Worm (Caenorhabditis elegans) whole organism, midembryonic: ENCODE results near the gene nhr-97.
"Not testable (repeated sequence)": the region's sequence is repeated elsewhere in the genome, so short reads cannot be mapped to it uniquely, and the experiment has no call there.

ENCODE experiments used
- T22C8.4 ChIP-seq: fragments of 200-800 bp; sonication (Bioruptor generic); IDR thresholded peaks from 2 replicates; pipeline ENCODE4 v1.3.6; 2022; ENCODE audit warnings: missing genetic modification characterization, missing compliant biosample characterization
- cog-1 ChIP-seq: sonication (generic microtip); optimal IDR thresholded peaks from 2 replicates; lab custom pipeline; 2016; ENCODE audit warnings: missing genetic modification characterization, missing compliant biosample characterization
- flt-1 ChIP-seq: fragments of 200-800 bp; sonication (Bioruptor generic); IDR thresholded peaks from 2 replicates; pipeline ENCODE4 v1.3.6; 2022; ENCODE audit warnings: missing genetic modification characterization, missing compliant biosample characterization
- klf-2 ChIP-seq: fragments of 200-800 bp; sonication (Bioruptor generic); conservative IDR thresholded peaks from 2 replicates; pipeline ENCODE4 v1.3.6; 2022; ENCODE audit warnings: missing genetic modification reagents, missing genetic modification characterization, missing compliant biosample characterization
- med-1 ChIP-seq: sonication (generic microtip); optimal IDR thresholded peaks from 2 replicates; lab custom pipeline; 2017; ENCODE audit warnings: missing genetic modification characterization, mild to moderate bottlenecking, missing compliant biosample characterization, antibody characterized with exemption, missing genetic modification reagents; ENCODE audit not compliant: insufficient read depth
- ref-1 ChIP-seq: fragments of 200-800 bp; sonication (Bioruptor generic); conservative IDR thresholded peaks from 2 replicates; pipeline ENCODE4 v1.3.6; 2022; ENCODE audit warnings: missing genetic modification reagents, missing genetic modification characterization, missing compliant biosample characterization
- tab-1 ChIP-seq: fragments of 200-800 bp; sonication (Bioruptor generic); IDR thresholded peaks from 2 replicates; pipeline ENCODE4 v1.3.6; 2022; ENCODE audit warnings: missing genetic modification characterization, missing compliant biosample characterization
- ztf-23 ChIP-seq: fragments of 200-800 bp; sonication (Bioruptor generic); IDR thresholded peaks from 2 replicates; pipeline ENCODE4 v1.3.6; 2022; ENCODE audit warnings: missing genetic modification reagents, missing genetic modification characterization, missing compliant biosample characterization
- ztf-29 ChIP-seq: fragments of 200-800 bp; sonication (Bioruptor generic); IDR thresholded peaks from 2 replicates; pipeline ENCODE4 v1.3.6; 2022; ENCODE audit warnings: missing genetic modification reagents, missing genetic modification characterization, missing compliant biosample characterization

Gene nhr-97

DNA sequence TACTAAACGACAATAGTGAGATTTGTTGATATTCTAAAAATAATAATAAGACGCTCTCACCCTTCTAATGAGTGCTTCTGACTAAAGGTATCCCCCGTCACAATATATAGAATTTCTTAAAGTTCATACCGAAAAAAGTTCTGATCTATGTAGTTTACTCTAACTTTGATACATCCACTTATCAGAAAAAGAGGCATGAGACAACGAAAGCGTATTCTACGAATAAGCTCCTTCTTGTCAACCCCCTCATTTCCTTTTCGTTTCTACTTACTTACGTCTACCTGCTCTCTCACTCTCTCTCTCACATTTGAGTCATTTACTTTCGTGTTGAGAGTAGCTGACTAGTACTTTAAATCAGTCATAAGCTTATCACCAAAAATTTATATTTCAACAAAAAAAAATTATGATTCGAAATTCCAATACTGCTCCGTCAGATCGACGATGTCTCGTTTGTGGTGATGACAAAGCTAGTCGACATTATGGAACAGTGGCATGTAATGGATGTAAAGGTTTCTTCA is 31.9 kb upstream of the nhr-97 start:
- TF ChIP-seq cog-1 = no peak
- no peak for TF ChIP-seq med-1 (GFP tag; lab: Kevin White, UChicago)
- TF ChIP-seq klf-2 = no peak
- TF ChIP-seq flt-1 (GFP tag; lab: Robert Waterston, UW) = no peak
- TF ChIP-seq tab-1 (GFP tag; lab: Robert Waterston, UW) = no peak
- TF ChIP-seq ztf-29 = no peak
- no peak for TF ChIP-seq T22C8.4 (GFP tag; lab: Robert Waterston, UW)
- TF ChIP-seq ztf-23 = no peak
- no peak for TF ChIP-seq ref-1 (GFP tag; lab: Robert Waterston, UW)

DNA sequence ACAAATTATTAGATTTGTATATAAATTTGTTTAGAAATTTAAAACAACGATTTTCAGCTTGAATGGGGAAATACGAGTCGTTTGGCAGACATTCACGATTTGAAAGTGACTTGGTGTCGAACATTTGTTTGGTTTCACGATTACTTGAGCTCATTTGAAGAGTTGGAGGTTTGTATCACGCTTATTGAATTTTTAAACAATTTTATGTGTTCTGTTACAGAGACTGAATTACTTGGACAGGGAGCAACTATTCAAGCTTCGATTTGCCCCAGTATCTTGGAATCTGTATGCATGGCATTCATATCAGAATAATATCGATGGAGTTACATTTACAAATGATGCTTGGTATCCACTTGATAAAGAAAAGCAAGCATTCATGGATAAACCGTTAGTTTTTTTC is 30.2 kb upstream of the nhr-97 start:
- no peak for TF ChIP-seq ztf-23
- no peak for TF ChIP-seq med-1 (GFP tag; lab: Kevin White, UChicago)
- TF ChIP-seq T22C8.4 (GFP tag; lab: Robert Waterston, UW) = no peak
- TF ChIP-seq ref-1 (GFP tag; lab: Robert Waterston, UW) = no peak
- TF ChIP-seq cog-1 = no peak
- TF ChIP-seq klf-2 = no peak
- TF ChIP-seq tab-1 (GFP tag; lab: Robert Waterston, UW) = no peak
- no peak for TF ChIP-seq flt-1 (GFP tag; lab: Robert Waterston, UW)
- no peak for TF ChIP-seq ztf-29

DNA sequence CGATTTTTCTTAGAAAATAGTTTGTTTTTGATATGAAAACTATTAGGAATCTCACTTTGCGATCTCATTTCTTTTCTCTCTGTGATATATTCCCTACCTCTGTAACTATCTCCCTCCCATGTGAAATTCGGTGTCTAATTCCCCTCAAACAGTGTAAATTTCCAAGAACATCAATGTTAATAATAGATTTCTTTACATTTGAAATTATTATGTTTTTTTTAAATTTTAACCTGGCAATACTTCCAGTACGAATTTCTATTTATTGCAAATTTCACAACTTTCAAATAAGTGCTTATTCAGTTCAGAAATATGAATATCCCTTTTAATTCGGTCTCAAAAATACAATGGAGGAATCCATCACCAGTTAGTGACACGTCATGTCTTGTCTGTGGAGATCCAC is 29.1 kb upstream of the nhr-97 start, which contains the start of gene nhr-100:
Gene nhr-100, plus strand, starts transcription at position 301 of the 400 bp plus-strand sequence.
- no peak for TF ChIP-seq T22C8.4 (GFP tag; lab: Robert Waterston, UW)
- TF ChIP-seq klf-2 = no peak

DNA sequence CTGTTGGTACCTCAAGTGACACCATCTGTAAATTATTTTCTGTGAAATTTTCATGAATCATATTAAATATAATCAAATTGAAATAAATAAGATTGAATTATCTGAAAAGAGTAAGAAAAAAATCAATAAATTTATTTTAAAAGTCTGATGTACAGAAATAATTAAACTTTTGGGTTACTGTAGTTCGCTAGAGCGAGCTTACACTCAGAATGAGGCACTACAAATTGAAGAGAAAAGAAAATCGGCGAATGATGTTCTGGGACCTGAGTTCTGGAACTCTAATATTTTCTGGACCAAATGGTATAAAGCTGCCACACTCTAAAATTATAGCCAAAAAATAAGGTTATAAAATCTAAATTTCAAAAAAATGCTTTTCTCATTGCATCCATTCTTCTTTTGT is 23.5 kb upstream of the nhr-97 start:
- TF ChIP-seq klf-2 (no peak), ref-1 (GFP tag; lab: Robert Waterston, UW) (no peak), flt-1 (GFP tag; lab: Robert Waterston, UW) (no peak), cog-1 (no peak), ztf-23 (no peak)

DNA sequence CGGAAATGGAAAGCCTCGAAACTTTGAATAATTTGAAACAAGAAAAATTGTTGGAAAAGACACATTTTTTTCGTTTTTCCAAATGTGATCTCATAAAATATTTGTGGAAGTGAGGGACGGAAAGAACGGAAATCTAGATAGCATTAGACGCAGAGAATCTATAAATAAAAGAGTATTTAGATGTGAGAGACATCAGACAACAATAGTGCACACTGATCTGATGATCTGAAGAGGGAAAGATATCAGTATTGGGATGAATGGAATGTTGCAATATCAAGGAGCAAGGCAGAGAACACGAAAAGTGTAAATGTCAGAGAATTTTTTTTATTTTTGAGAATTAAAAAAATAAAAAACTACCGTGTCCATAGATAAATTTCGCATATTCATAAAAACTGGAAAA is 22.6 kb upstream of the nhr-97 start:
- TF ChIP-seq klf-2 (no peak), ref-1 (GFP tag; lab: Robert Waterston, UW) (no peak), cog-1 (no peak), med-1 (GFP tag; lab: Kevin White, UChicago) (no peak), T22C8.4 (GFP tag; lab: Robert Waterston, UW) (no peak), tab-1 (GFP tag; lab: Robert Waterston, UW) (no peak), ztf-23 (no peak), ztf-29 (no peak), flt-1 (GFP tag; lab: Robert Waterston, UW) (no peak)

DNA sequence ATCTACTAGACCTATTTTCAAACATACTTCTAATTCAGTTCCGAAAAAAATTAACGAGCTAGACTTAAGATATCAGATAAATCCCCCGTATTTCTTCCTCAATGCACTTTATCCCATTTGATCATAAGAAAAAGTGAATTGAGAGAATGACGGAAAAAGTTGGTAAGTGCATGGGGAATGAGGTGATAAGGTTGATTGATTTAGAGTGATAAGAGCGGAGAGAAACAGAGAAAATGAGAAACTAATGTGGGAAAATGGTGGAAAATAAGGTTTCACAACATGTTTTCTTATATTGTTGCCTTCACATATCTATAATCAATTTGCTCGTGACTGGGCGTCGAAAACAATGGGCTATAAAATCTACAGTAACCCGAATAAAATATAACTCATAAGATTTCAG is 21.7 kb upstream of the nhr-97 start:
- TF ChIP-seq ref-1 (GFP tag; lab: Robert Waterston, UW) (no peak), ztf-23 (no peak)

DNA sequence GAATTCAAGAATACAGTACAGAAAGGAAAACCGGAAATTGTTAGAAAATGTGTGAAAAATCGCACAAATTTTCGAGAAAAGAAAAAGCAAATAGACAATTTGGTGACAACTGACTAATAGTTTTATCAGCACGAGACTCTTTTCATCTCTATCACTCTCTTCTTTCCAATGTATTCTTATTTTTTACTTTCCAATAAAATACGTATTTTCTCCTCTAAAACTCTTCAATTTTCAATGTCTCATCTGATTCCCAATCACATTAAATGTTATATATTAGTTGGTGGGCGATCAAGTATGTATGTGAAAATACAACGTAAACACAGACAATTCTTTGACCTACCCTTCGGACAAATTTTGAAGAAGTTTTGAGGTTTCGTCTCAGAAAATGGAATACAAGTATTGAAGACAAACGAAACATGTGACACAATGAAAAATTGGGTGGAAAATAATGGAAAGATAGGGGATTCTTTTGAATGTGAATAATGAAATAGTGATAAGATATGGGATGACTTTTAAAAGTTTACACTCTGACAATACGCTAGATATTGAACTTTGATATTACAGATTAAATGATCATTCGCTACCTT is 20.1 kb upstream of the nhr-97 start, which contains the start of gene cka-1:
Gene cka-1, minus strand, starts transcription at position 418 of the 587 bp plus-strand sequence.
- TF ChIP-seq tab-1 (GFP tag; lab: Robert Waterston, UW) (no peak), klf-2 (no peak), ref-1 (GFP tag; lab: Robert Waterston, UW) (no peak), flt-1 (GFP tag; lab: Robert Waterston, UW) (no peak), ztf-29 (no peak), med-1 (GFP tag; lab: Kevin White, UChicago) (no peak), T22C8.4 (GFP tag; lab: Robert Waterston, UW) (no peak), cog-1 (no peak), ztf-23 (no peak)

DNA sequence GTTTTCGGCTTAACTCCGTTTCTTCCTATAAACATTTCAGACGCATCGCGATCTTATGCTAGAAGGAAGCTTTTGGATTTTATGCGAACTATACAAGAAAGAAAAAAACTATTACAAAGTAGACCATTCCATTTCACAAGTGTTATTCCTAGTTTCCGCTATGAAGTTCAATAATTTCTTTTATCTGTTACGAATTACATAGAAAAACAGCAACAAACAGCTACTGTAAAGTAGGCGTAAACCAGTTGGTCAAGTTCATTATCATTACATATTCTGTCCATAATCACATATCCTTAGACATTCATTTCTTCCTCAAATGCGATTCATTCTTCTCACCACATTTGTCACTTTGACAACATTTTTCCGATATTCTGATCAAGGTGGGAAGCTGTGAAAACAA is 19.2 kb upstream of the nhr-97 start, which contains the start of gene C28D4.10:
Gene C28D4.10, plus strand, starts transcription at position 301 of the 400 bp plus-strand sequence.
- no peak for TF ChIP-seq klf-2
- TF ChIP-seq ztf-23 = no peak
- no peak for TF ChIP-seq T22C8.4 (GFP tag; lab: Robert Waterston, UW)
- TF ChIP-seq ztf-29 = no peak
- TF ChIP-seq cog-1 = no peak
- no peak for TF ChIP-seq flt-1 (GFP tag; lab: Robert Waterston, UW)
- TF ChIP-seq tab-1 (GFP tag; lab: Robert Waterston, UW) = no peak
- TF ChIP-seq ref-1 (GFP tag; lab: Robert Waterston, UW) = no peak
- no peak for TF ChIP-seq med-1 (GFP tag; lab: Kevin White, UChicago)

DNA sequence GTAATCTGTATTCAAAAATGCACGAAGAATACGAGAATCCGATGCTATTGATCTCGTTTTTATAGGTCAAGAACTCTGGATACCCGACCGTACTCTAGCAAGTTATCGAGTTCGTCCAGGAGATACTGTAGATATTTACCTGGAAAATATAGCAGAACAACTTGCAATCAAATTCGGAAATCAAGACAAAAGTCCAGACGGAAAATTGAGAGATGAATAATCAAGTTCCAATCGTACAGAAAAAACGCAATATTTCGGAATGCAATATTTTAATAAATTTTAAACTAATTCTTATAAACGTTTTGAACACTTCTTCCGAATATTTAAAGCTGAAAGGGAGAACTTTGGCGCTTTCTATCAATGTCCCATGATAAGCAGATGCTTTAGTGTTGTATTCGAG is 18.4 kb upstream of the nhr-97 start:
- TF ChIP-seq klf-2 = no peak
- TF ChIP-seq cog-1 = no peak
- no peak for TF ChIP-seq tab-1 (GFP tag; lab: Robert Waterston, UW)
- TF ChIP-seq T22C8.4 (GFP tag; lab: Robert Waterston, UW) = no peak
- no peak for TF ChIP-seq med-1 (GFP tag; lab: Kevin White, UChicago)
- TF ChIP-seq ref-1 (GFP tag; lab: Robert Waterston, UW) = no peak
- no peak for TF ChIP-seq ztf-23
- no peak for TF ChIP-seq ztf-29
- no peak for TF ChIP-seq flt-1 (GFP tag; lab: Robert Waterston, UW)

DNA sequence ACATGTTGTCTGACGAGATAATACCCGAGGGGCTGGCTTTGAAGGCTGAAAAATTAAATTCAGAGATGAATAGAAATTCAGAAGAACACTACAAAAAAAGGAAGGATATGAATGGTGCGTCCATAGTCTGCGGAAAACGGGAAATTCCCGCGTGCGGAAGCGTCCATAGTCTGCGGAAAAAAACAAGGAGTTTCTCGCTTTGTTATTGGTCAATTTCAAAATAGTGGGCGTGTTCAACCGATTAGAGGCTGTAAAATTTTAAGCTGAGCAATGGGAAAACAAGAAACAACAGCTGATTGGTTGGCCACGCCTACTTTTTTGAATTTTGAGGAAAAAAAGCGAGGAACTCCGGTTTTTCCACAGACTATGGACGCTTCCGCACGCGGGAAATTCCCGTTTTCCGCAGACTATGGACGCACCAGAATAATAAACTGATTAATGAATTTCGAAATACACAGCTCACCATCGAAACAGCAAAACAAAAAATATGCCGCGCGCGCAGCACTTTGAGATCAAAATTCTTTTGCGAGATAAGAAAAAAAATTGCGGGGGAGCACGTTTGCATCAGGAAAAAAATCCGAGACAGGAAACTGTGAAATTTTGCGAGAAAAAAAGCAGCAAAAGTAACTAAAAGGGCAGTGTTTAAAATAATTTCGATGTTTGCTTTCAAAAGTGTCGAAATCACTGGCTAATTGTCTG is 16.4 kb upstream of the nhr-97 start, which contains the start of gene gln-6:
Gene gln-6, minus strand, starts transcription at position 51 of the 699 bp plus-strand sequence.
- not testable (repeated sequence) for TF ChIP-seq klf-2; T22C8.4 (GFP tag; lab: Robert Waterston, UW); flt-1 (GFP tag; lab: Robert Waterston, UW)
